Fruit fly (Drosophila melanogaster): ENCODE results near the gene CG13895.

The CG13895 gene

dm6 chr3L:724518-725341 lies 16.7 kb upstream of the CG13895 start (continued):
- TF ChIP-seq odd (GFP tag; optimal IDR thresholded peaks at IDR 0.05) (peak; percentile 87), CG2199 (GFP tag; IDR thresholded peaks at IDR 0.05) (peak; percentile 97), Usf (GFP tag; optimal IDR thresholded peaks at IDR 0.05) (peak; percentile 79), crc (GFP tag; optimal IDR thresholded peaks at IDR 0.05) (peak; percentile 94), CG17361 (GFP tag; IDR thresholded peaks at IDR 0.05) (peak; percentile 94), CG9609 (GFP tag; optimal IDR thresholded peaks at IDR 0.05) (peak; percentile 87), stwl (tag; optimal IDR thresholded peaks at IDR 0.05) (peak; percentile 79), ara (GFP tag; IDR thresholded peaks at IDR 0.05) (peak; percentile 99), CG10979 (tag; optimal IDR thresholded peaks at IDR 0.05) (peak; percentile 97), CG18599 (GFP tag; optimal IDR thresholded peaks at IDR 0.05) (peak; percentile 78), CG8388 (GFP tag; optimal IDR thresholded peaks at IDR 0.05) (peak; percentile 97), Gug (GFP tag; IDR thresholded peaks at IDR 0.05) (peak; percentile 84), ranshi (GFP tag; IDR thresholded peaks at IDR 0.05) (peak; percentile 91), Dp (GFP tag; optimal IDR thresholded peaks at IDR 0.05) (no peak), Hsf (GFP tag; optimal IDR thresholded peaks at IDR 0.05) (peak; percentile 94), MBD-R2 (GFP tag; IDR thresholded peaks at IDR 0.05) (peak; percentile 63; the same call in 1 of the 2 replicates), cwo (GFP tag; optimal IDR thresholded peaks at IDR 0.05) (peak; percentile 66), hkb (optimal IDR thresholded peaks at IDR 0.05) (no peak), hkb (GFP tag; IDR thresholded peaks at IDR 0.05) (peak; percentile 95), NfI (GFP tag; optimal IDR thresholded peaks at IDR 0.05) (peak; percentile 72), grau (tag; optimal IDR thresholded peaks at IDR 0.05) (peak; percentile 87), zfh1 (GFP tag; IDR thresholded peaks at IDR 0.05) (peak; percentile 99), Poxn (GFP tag; IDR thresholded peaks at IDR 0.05) (no peak), CG43689 (GFP tag; IDR thresholded peaks at IDR 0.05) (peak; percentile 73), tgo (GFP tag; IDR thresholded peaks at IDR 0.05) (peak; percentile 90), CG12744 (GFP tag; optimal IDR thresholded peaks at IDR 0.05) (peak; percentile 81), CG16815 (GFP tag; optimal IDR thresholded peaks at IDR 0.05) (peak; percentile 90), bowl (GFP tag; IDR thresholded peaks at IDR 0.05) (peak; percentile 81), BtbVII (GFP tag; optimal IDR thresholded peaks at IDR 0.05) (peak; percentile 68), TFAM (GFP tag; optimal IDR thresholded peaks at IDR 0.05) (peak; percentile 84), BEAF-32 (GFP tag; optimal IDR thresholded peaks at IDR 0.05) (no peak), CG5245 (GFP tag; optimal IDR thresholded peaks at IDR 0.05) (peak; percentile 93), CG11696 (GFP tag; IDR thresholded peaks at IDR 0.05) (peak; percentile 88), Trl (optimal IDR thresholded peaks at IDR 0.05) (no peak), Trl (GFP tag; optimal IDR thresholded peaks at IDR 0.05) (peak; percentile 97), HLH4C (GFP tag; IDR thresholded peaks at IDR 0.05; ENCODE audit: partially characterized antibody) (no peak), lola (GFP tag; optimal IDR thresholded peaks at IDR 0.05) (peak in 1 of 3 experiments; percentile 98), repo (GFP tag; optimal IDR thresholded peaks at IDR 0.05) (peak; percentile 90), Dip3 (GFP tag; optimal IDR thresholded peaks at IDR 0.05) (peak; percentile 26), CG7963 (GFP tag; IDR thresholded peaks at IDR 0.05; ENCODE audit: partially characterized antibody) (no peak), Taf1 (GFP tag; IDR thresholded peaks at IDR 0.05) (no peak; the same call in 1 of the 2 replicates), Ets65A (GFP tag) (peak; percentile 97), H15 (GFP tag; IDR thresholded peaks at IDR 0.05) (peak; percentile 90), sima (GFP tag; optimal IDR thresholded peaks at IDR 0.05) (peak; percentile 73), hbn (GFP tag; IDR thresholded peaks at IDR 0.05; ENCODE audit: partially characterized antibody) (no peak), bab2 (GFP tag; optimal IDR thresholded peaks at IDR 0.05) (peak; percentile 95), sens-2 (GFP tag; IDR thresholded peaks at IDR 0.05) (peak; percentile 96), Max (GFP tag; optimal IDR thresholded peaks at IDR 0.05) (peak; percentile 94), nau (GFP tag; optimal IDR thresholded peaks at IDR 0.05) (peak; percentile 89), CG12391 (tag; optimal IDR thresholded peaks at IDR 0.05) (peak; percentile 95)

Data from whole organism, embryonic.